Fruit fly (Drosophila melanogaster) whole organism, wandering third instar larva: Measurements from ENCODE around the gene CG15879.

Experiments
- Dfd ChIP-seq: fragments of >200 bp; optimal IDR thresholded peaks from 2 replicates; lab custom pipeline; 2017; ENCODE audit warnings: missing biosample characterization, missing genetic modification characterization
- Hr78 ChIP-seq: fragments of >200 bp; optimal IDR thresholded peaks from 2 replicates; lab custom pipeline; 2017; ENCODE audit warnings: missing biosample characterization, missing genetic modification characterization
- OdsH ChIP-seq: fragments of 200-800 bp; sonication (Bioruptor generic); optimal IDR thresholded peaks from 2 replicates; lab custom pipeline; 2016; ENCODE audit warnings: missing biosample characterization, mild to moderate bottlenecking, missing genetic modification characterization
- Sp1 ChIP-seq: fragments of 200-800 bp; sonication (Bioruptor generic); optimal IDR thresholded peaks from 3 replicates; lab custom pipeline; 2019; ENCODE audit warnings: missing biosample characterization, mild to moderate bottlenecking, missing genetic modification characterization, moderate library complexity
- fru ChIP-seq: fragments of 200-800 bp; sonication (Bioruptor generic); optimal IDR thresholded peaks from 3 replicates; lab custom pipeline; 2016; ENCODE audit warnings: missing biosample characterization, mild to moderate bottlenecking, missing genetic modification characterization
- psq ChIP-seq: fragments of 200-800 bp; sonication (Bioruptor generic); optimal IDR thresholded peaks from 3 replicates; lab custom pipeline; 2017; ENCODE audit warnings: missing biosample characterization, mild to moderate bottlenecking, missing genetic modification characterization, moderate library complexity
- sage ChIP-seq: fragments of 200-800 bp; sonication (Bioruptor generic); optimal IDR thresholded peaks from 2 replicates; lab custom pipeline; 2016; ENCODE audit warnings: missing biosample characterization, mild to moderate bottlenecking, missing genetic modification characterization
- sv ChIP-seq: fragments of 200-800 bp; sonication (Bioruptor generic); optimal IDR thresholded peaks from 3 replicates; lab custom pipeline; 2016; ENCODE audit warnings: missing biosample characterization, missing genetic modification characterization
- tai ChIP-seq: sonication (Bioruptor generic); optimal IDR thresholded peaks from 2 replicates; lab custom pipeline; 2016; ENCODE audit warnings: missing biosample characterization, missing genetic modification characterization
- usp ChIP-seq: fragments of >200 bp; optimal IDR thresholded peaks from 2 replicates; lab custom pipeline; 2017; ENCODE audit warnings: missing biosample characterization, missing genetic modification characterization

DNA sequence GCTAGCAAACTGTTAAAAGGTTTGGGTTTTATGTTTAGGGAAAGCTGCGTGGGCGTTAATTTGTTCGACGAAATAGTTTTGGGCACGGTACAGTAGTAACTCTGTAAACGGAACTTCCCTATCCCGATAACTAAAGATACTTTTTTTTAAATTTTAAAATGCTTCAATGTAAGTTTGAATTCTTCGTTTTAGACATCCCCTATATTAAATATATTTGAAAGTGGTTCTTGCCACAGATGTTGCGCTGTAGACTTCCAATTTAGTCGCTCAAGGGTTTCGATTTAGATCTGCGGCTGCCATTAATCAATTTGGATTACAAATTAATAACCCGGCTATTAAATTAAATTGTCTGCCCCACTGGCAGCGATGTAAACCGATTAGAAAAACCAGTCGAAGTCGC, 26.5 kb downstream of the CG15879 start:
- TF ChIP-seq Sp1 (no peak), psq (GFP tag; lab: Kevin White, UChicago) (no peak), usp (no peak), tai (GFP tag; lab: Kevin White, UChicago) (no peak), Hr78 (GFP tag; lab: Kevin White, UChicago) (no peak), Dfd (GFP tag; lab: Kevin White, UChicago) (no peak), OdsH (no peak), fru (GFP tag; lab: Kevin White, UChicago) (no peak), sv (GFP tag; lab: Kevin White, UChicago) (no peak), sage (GFP tag; lab: Kevin White, UChicago) (no peak)
